Worm (Caenorhabditis elegans): Measurements from ENCODE around the gene clec-144.
A peak's percentile ranks its signal among the peaks of the same experiment; 100 is the strongest.

DNA sequence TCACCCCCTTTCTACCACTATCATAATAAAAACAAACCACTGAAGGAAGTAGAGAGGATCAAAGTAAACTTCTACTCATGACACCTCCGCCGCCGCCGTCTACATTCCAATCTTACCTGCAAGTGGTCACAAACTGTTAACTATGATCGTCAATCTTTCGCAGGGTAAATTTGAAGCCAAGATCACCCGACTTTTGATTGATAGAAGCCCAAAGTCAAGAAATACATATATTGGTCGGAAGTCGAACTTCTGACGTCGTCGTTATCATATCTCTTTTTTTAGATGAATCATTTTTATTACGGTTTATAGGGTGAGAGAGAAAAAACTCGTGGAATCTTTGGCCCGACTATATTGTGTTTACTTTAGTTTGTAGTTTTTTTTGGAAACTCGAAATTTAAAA lies 6.0 kb upstream of the clec-144 start:
- TF ChIP-seq nhr-76 (tag; optimal IDR thresholded peaks at IDR 0.05) (no peak), dsc-1 (tag; optimal IDR thresholded peaks at IDR 0.05) (no peak), snpc-4 (tag; optimal IDR thresholded peaks at IDR 0.05) (no peak), nhr-12 (tag; optimal IDR thresholded peaks at IDR 0.05) (no peak), F16B12.6 (tag; optimal IDR thresholded peaks at IDR 0.05) (no peak), lsy-2 (tag; optimal IDR thresholded peaks at IDR 0.05) (peak in 1 of 2 experiments; percentile 28), nhr-20 (tag; optimal IDR thresholded peaks at IDR 0.05) (peak; percentile 81), lin-39 (tag; optimal IDR thresholded peaks at IDR 0.05) (no peak), elt-3 (tag; optimal IDR thresholded peaks at IDR 0.05) (peak in 4 of 6 experiments; percentile 66 to 93 (median 67)), ceh-82 (tag; optimal IDR thresholded peaks at IDR 0.05) (no peak)
